Fruit fly (Drosophila melanogaster): ENCODE data around the gene CG15629.

The CG15629 gene

dm6 chr2L:4810044-4810609, 2.7 kb upstream of the CG15629 start:
- peak; percentile 73 for TF ChIP-seq Dif (GFP tag; optimal IDR thresholded peaks at IDR 0.05; ENCODE audit: partially characterized antibody)
- peak; percentile 29 for TF ChIP-seq woc (GFP tag; optimal IDR thresholded peaks at IDR 0.05)
- TF ChIP-seq Mio (GFP tag; optimal IDR thresholded peaks at IDR 0.05) = no peak
- no peak for TF ChIP-seq sv (GFP tag; optimal IDR thresholded peaks at IDR 0.05)
- no peak for TF ChIP-seq dmrt93B (GFP tag; optimal IDR thresholded peaks at IDR 0.05)
- TF ChIP-seq Myc (optimal IDR thresholded peaks at IDR 0.05) = no peak
- no peak for TF ChIP-seq GATAd (GFP tag; optimal IDR thresholded peaks at IDR 0.05)
- peak in 1 of 2 experiments; percentile 26 for TF ChIP-seq dl (GFP tag; optimal IDR thresholded peaks at IDR 0.05; ENCODE audit: insufficient read depth in 1 of 2, partially characterized antibody in 2 of 2)
- TF ChIP-seq sage (GFP tag; optimal IDR thresholded peaks at IDR 0.05) = peak; percentile 15
- peak; percentile 45 for TF ChIP-seq Sp1 (GFP tag; optimal IDR thresholded peaks at IDR 0.05)
- no peak for TF ChIP-seq pan (optimal IDR thresholded peaks at IDR 0.05)
- no peak for TF ChIP-seq fru (GFP tag; optimal IDR thresholded peaks at IDR 0.05)
- no peak for TF ChIP-seq CG32264 (GFP tag; optimal IDR thresholded peaks at IDR 0.05)
- TF ChIP-seq usp (GFP tag; optimal IDR thresholded peaks at IDR 0.05) = no peak
- no peak for TF ChIP-seq jim (GFP tag; optimal IDR thresholded peaks at IDR 0.05)
- no peak for TF ChIP-seq foxo (GFP tag; optimal IDR thresholded peaks at IDR 0.05)
- no peak for TF ChIP-seq dsf (GFP tag; optimal IDR thresholded peaks at IDR 0.05; ENCODE audit: borderline replicate concordance)
- TF ChIP-seq Hnf4 (GFP tag; optimal IDR thresholded peaks at IDR 0.05) = no peak
- peak; percentile 46 for TF ChIP-seq brk (GFP tag; optimal IDR thresholded peaks at IDR 0.05)
- TF ChIP-seq HLH106 (tag; optimal IDR thresholded peaks at IDR 0.05) = no peak
- TF ChIP-seq psq (GFP tag; optimal IDR thresholded peaks at IDR 0.05) = no peak
- TF ChIP-seq OdsH (GFP tag; optimal IDR thresholded peaks at IDR 0.05) = peak; percentile 42
- peak; percentile 54 for TF ChIP-seq h (GFP tag; optimal IDR thresholded peaks at IDR 0.05)
- no peak for TF ChIP-seq tai (GFP tag; optimal IDR thresholded peaks at IDR 0.05)
- TF ChIP-seq N (GFP tag; optimal IDR thresholded peaks at IDR 0.05) = no peak
- peak; percentile 4 for TF ChIP-seq rgr (GFP tag; optimal IDR thresholded peaks at IDR 0.05)
- TF ChIP-seq Rel (GFP tag; optimal IDR thresholded peaks at IDR 0.05) = no peak
- peak; percentile 44 for TF ChIP-seq Rel (tag; optimal IDR thresholded peaks at IDR 0.05)
- no peak for TF ChIP-seq Hr83 (GFP tag; optimal IDR thresholded peaks at IDR 0.05; ENCODE audit: poor library complexity, severe bottlenecking)
- TF ChIP-seq Vsx2 (GFP tag; optimal IDR thresholded peaks at IDR 0.05; ENCODE audit: partially characterized antibody) = peak; percentile 79
- peak; percentile 0 for TF ChIP-seq ey (GFP tag; optimal IDR thresholded peaks at IDR 0.05)
- no peak for TF ChIP-seq lola (GFP tag; optimal IDR thresholded peaks at IDR 0.05)
- no peak for TF ChIP-seq Dfd (GFP tag; optimal IDR thresholded peaks at IDR 0.05)
- TF ChIP-seq CrebA (GFP tag; optimal IDR thresholded peaks at IDR 0.05; ENCODE audit: borderline replicate concordance) = no peak
- TF ChIP-seq Hr78 (GFP tag; optimal IDR thresholded peaks at IDR 0.05) = no peak
- TF ChIP-seq br (GFP tag; optimal IDR thresholded peaks at IDR 0.05) = no peak
- no peak for TF ChIP-seq CG9705 (GFP tag; optimal IDR thresholded peaks at IDR 0.05)
- TF ChIP-seq Abd-B (GFP tag; optimal IDR thresholded peaks at IDR 0.05) = no peak
- no peak for TF ChIP-seq Jra (GFP tag; optimal IDR thresholded peaks at IDR 0.05)

DNA sequence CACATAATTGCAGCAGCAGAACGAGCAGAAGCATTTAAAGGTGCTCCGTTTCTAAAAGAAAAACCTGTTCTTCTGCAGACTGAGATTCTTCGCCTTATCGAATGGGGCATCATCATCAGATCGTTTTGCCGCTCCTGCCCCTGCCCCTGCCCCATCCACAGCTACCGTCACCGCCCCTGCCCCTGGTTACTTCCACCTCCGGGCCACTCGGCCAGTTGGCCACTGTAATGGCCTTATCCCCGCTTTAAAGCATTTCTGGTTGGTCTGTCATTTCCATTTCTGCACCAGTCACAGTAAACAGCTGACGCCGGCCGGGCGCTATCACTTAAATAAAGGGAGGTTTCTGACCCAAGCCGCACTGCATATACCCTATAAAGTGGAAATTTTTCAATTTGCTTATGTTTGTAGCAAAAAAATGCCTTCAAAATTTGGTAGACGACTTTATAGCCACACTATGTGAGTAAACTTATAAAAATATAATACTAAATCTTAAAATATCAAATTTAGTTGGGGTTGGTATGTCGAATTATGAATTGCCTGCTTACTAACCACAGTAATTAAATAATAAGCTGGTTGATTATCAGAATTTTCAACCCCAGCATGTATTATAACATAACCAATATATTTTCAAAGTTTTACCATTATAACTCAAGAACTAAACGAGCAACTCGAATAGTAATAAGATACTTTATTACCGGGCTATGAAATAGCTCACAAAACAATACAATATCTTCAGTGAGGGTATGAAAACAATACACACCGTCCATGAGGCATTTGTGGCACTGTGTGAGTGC, 1.9 kb upstream of the CG15629 start:
- TF ChIP-seq dl (GFP tag; optimal IDR thresholded peaks at IDR 0.05; ENCODE audit: insufficient read depth in 1 of 2, partially characterized antibody in 2 of 2) (no peak), Jra (GFP tag; optimal IDR thresholded peaks at IDR 0.05) (no peak), CrebA (GFP tag; optimal IDR thresholded peaks at IDR 0.05; ENCODE audit: borderline replicate concordance) (no peak), Hnf4 (GFP tag; optimal IDR thresholded peaks at IDR 0.05) (peak; percentile 49), CG9705 (GFP tag; optimal IDR thresholded peaks at IDR 0.05) (peak; percentile 60), Vsx2 (GFP tag; optimal IDR thresholded peaks at IDR 0.05; ENCODE audit: partially characterized antibody) (no peak), sv (GFP tag; optimal IDR thresholded peaks at IDR 0.05) (peak; percentile 51), Rel (GFP tag; optimal IDR thresholded peaks at IDR 0.05) (no peak), Rel (tag; optimal IDR thresholded peaks at IDR 0.05) (no peak), tai (GFP tag; optimal IDR thresholded peaks at IDR 0.05) (peak; percentile 31), fru (GFP tag; optimal IDR thresholded peaks at IDR 0.05) (peak; percentile 62), GATAd (GFP tag; optimal IDR thresholded peaks at IDR 0.05) (no peak), psq (GFP tag; optimal IDR thresholded peaks at IDR 0.05) (peak; percentile 69), Myc (optimal IDR thresholded peaks at IDR 0.05) (no peak), Hr83 (GFP tag; optimal IDR thresholded peaks at IDR 0.05; ENCODE audit: poor library complexity, severe bottlenecking) (no peak), jim (GFP tag; optimal IDR thresholded peaks at IDR 0.05) (no peak), br (GFP tag; optimal IDR thresholded peaks at IDR 0.05) (peak; percentile 45), Mio (GFP tag; optimal IDR thresholded peaks at IDR 0.05) (no peak), OdsH (GFP tag; optimal IDR thresholded peaks at IDR 0.05) (peak; percentile 68), lola (GFP tag; optimal IDR thresholded peaks at IDR 0.05) (no peak), woc (GFP tag; optimal IDR thresholded peaks at IDR 0.05) (peak; percentile 93), h (GFP tag; optimal IDR thresholded peaks at IDR 0.05) (peak; percentile 58), pan (optimal IDR thresholded peaks at IDR 0.05) (no peak), CG32264 (GFP tag; optimal IDR thresholded peaks at IDR 0.05) (no peak), Hr78 (GFP tag; optimal IDR thresholded peaks at IDR 0.05) (no peak), Dif (GFP tag; optimal IDR thresholded peaks at IDR 0.05; ENCODE audit: partially characterized antibody) (no peak), dmrt93B (GFP tag; optimal IDR thresholded peaks at IDR 0.05) (peak; percentile 64), N (GFP tag; optimal IDR thresholded peaks at IDR 0.05) (no peak), foxo (GFP tag; optimal IDR thresholded peaks at IDR 0.05) (peak in 1 of 2 experiments; percentile 70), sage (GFP tag; optimal IDR thresholded peaks at IDR 0.05) (no peak), usp (GFP tag; optimal IDR thresholded peaks at IDR 0.05) (no peak), HLH106 (tag; optimal IDR thresholded peaks at IDR 0.05) (peak; percentile 75), brk (GFP tag; optimal IDR thresholded peaks at IDR 0.05) (peak; percentile 20), dsf (GFP tag; optimal IDR thresholded peaks at IDR 0.05; ENCODE audit: borderline replicate concordance) (peak; percentile 5), ey (GFP tag; optimal IDR thresholded peaks at IDR 0.05) (peak; percentile 60), Sp1 (GFP tag; optimal IDR thresholded peaks at IDR 0.05) (peak; percentile 82), rgr (GFP tag; optimal IDR thresholded peaks at IDR 0.05) (peak; percentile 57), Abd-B (GFP tag; optimal IDR thresholded peaks at IDR 0.05) (no peak), Dfd (GFP tag; optimal IDR thresholded peaks at IDR 0.05) (no peak)
